Fruit fly (Drosophila melanogaster) whole organism, embryonic: ENCODE data around the gene Hsp70Aa.

Experiments
- Abd-B ChIP-seq: fragments of 200-800 bp; sonication (Bioruptor generic); optimal IDR thresholded peaks from 2 replicates; lab custom pipeline; 2018; ENCODE audit warnings: missing biosample characterization, mild to moderate bottlenecking, missing genetic modification characterization, moderate library complexity
- Aef1 ChIP-seq: fragments of 200-800 bp; sonication (Bioruptor generic); IDR thresholded peaks from 3 replicates; pipeline ENCODE4 v1.3.6; 2022; ENCODE audit warnings: missing biosample characterization, missing genetic modification characterization
- Atf3 ChIP-seq: fragments of 200-800 bp; sonication (Bioruptor generic); optimal IDR thresholded peaks from 3 replicates; lab custom pipeline; 2016; ENCODE audit warnings: missing biosample characterization, missing genetic modification characterization
- Blimp-1 ChIP-seq: fragments of 200-800 bp; sonication (Bioruptor generic); optimal IDR thresholded peaks from 3 replicates; lab custom pipeline; 2018; ENCODE audit warnings: missing biosample characterization, missing genetic modification characterization, mild to moderate bottlenecking, moderate library complexity, missing genetic modification reagents
- CG10147 ChIP-seq: fragments of 200-800 bp; sonication (Bioruptor generic); optimal IDR thresholded peaks from 2 replicates; lab custom pipeline; 2019; ENCODE audit warnings: missing biosample characterization, mild to moderate bottlenecking, missing genetic modification characterization, moderate library complexity
- CG11247 ChIP-seq: fragments of 200-800 bp; sonication (Bioruptor generic); IDR thresholded peaks from 2 replicates; pipeline ENCODE4 v1.3.6; 2022; ENCODE audit warnings: missing biosample characterization, missing genetic modification characterization
- CG12219 ChIP-seq: fragments of 200-800 bp; sonication (Bioruptor generic); optimal IDR thresholded peaks from 3 replicates; lab custom pipeline; 2018; ENCODE audit warnings: missing biosample characterization, mild to moderate bottlenecking, missing genetic modification characterization
- CG12769 ChIP-seq: fragments of 200-800 bp; sonication (Bioruptor generic); optimal IDR thresholded peaks from 2 replicates; lab custom pipeline; 2019; ENCODE audit warnings: missing biosample characterization, mild to moderate bottlenecking, missing genetic modification characterization, moderate library complexity
- CG13287 ChIP-seq: fragments of 200-800 bp; sonication (Bioruptor generic); IDR thresholded peaks from 2 replicates; pipeline ENCODE4 v1.3.6; 2022; ENCODE audit warnings: missing biosample characterization, missing genetic modification characterization; ENCODE audit not compliant: partially characterized antibody
- CG13424 ChIP-seq: fragments of 200-800 bp; sonication (Bioruptor generic); optimal IDR thresholded peaks from 2 replicates; lab custom pipeline; 2019; ENCODE audit warnings: missing biosample characterization, mild to moderate bottlenecking, missing genetic modification characterization, moderate library complexity
- CG1529 ChIP-seq: fragments of 200-800 bp; sonication (Bioruptor generic); optimal IDR thresholded peaks from 3 replicates; lab custom pipeline; 2018; ENCODE audit warnings: missing biosample characterization, missing genetic modification characterization
- CG1647 ChIP-seq: fragments of 200-800 bp; sonication (Bioruptor generic); optimal IDR thresholded peaks from 3 replicates; lab custom pipeline; 2016; ENCODE audit warnings: missing biosample characterization, missing genetic modification characterization
- CG17359 ChIP-seq: fragments of 200-800 bp; sonication (Bioruptor generic); optimal IDR thresholded peaks from 3 replicates; lab custom pipeline; 2018; ENCODE audit warnings: missing biosample characterization, mild to moderate bottlenecking, missing genetic modification characterization, moderate library complexity
- CG1792 ChIP-seq: fragments of 200-800 bp; sonication (Bioruptor generic); optimal IDR thresholded peaks from 2 replicates; lab custom pipeline; 2016; ENCODE audit warnings: missing biosample characterization, missing genetic modification characterization
- CG2712 ChIP-seq: fragments of 200-800 bp; optimal IDR thresholded peaks from 3 replicates; lab custom pipeline; 2019; ENCODE audit warnings: missing biosample characterization, mild to moderate bottlenecking, missing genetic modification characterization, moderate library complexity
- CG2889 ChIP-seq: fragments of 200-800 bp; sonication (Bioruptor generic); IDR thresholded peaks from 3 replicates; pipeline ENCODE4 v1.3.6; 2022; ENCODE audit warnings: missing biosample characterization, missing genetic modification characterization
- CG3163 ChIP-seq: fragments of 200-800 bp; sonication (Bioruptor generic); optimal IDR thresholded peaks from 3 replicates; lab custom pipeline; 2016; ENCODE audit warnings: missing biosample characterization, missing genetic modification characterization
- CG32772 ChIP-seq: fragments of 200-800 bp; sonication (Bioruptor generic); IDR thresholded peaks from 2 replicates; pipeline ENCODE4 v1.3.6; 2022; ENCODE audit warnings: missing biosample characterization, missing genetic modification characterization
- CG34422 ChIP-seq: fragments of 200-800 bp; sonication (Bioruptor generic); IDR thresholded peaks from 3 replicates; pipeline ENCODE4 v1.3.6; 2022; ENCODE audit warnings: missing biosample characterization, missing genetic modification characterization
- CG5953 ChIP-seq: fragments of 200-800 bp; sonication (Bioruptor generic); IDR thresholded peaks from 2 replicates; pipeline ENCODE4 v1.3.6; 2022; ENCODE audit warnings: missing biosample characterization, missing genetic modification characterization
- CG6175 ChIP-seq: fragments of 200-800 bp; sonication (Bioruptor generic); IDR thresholded peaks from 3 replicates; pipeline ENCODE4 v1.3.6; 2022; ENCODE audit warnings: missing biosample characterization, missing genetic modification characterization
- CG6813 ChIP-seq: fragments of 200-800 bp; sonication (Bioruptor generic); optimal IDR thresholded peaks from 2 replicates; lab custom pipeline; 2017; ENCODE audit warnings: missing biosample characterization, missing genetic modification characterization, mild to moderate bottlenecking, moderate library complexity, missing genetic modification reagents
- CG8478 ChIP-seq: fragments of >200 bp; optimal IDR thresholded peaks from 2 replicates; lab custom pipeline; 2018
- Dfd ChIP-seq, 2 experiments: fragments of >200 bp; optimal IDR thresholded peaks; 2 replicates each; lab custom pipeline; 2017; ENCODE audit warnings: missing biosample characterization in 2 of 2, missing genetic modification characterization in 2 of 2
- Hmx ChIP-seq: fragments of 200-800 bp; sonication (Bioruptor generic); optimal IDR thresholded peaks from 2 replicates; lab custom pipeline; 2016; ENCODE audit warnings: missing biosample characterization, missing genetic modification characterization
- Med ChIP-seq: fragments of 200-800 bp; sonication (Bioruptor generic); peaks from one replicate; lab custom pipeline; 2016; ENCODE audit warnings: missing biosample characterization, missing genetic modification characterization, mild to moderate bottlenecking, inconsistent platforms, moderate library complexity
- Myb ChIP-seq: fragments of 200-800 bp; sonication (Bioruptor generic); optimal IDR thresholded peaks from 2 replicates; lab custom pipeline; 2016; ENCODE audit warnings: missing biosample characterization, missing genetic modification characterization
- Oaz ChIP-seq: fragments of 200-800 bp; sonication (Bioruptor generic); IDR thresholded peaks from 2 replicates; pipeline ENCODE4 v1.3.6; 2022; ENCODE audit warnings: missing biosample characterization, missing genetic modification characterization
- Optix ChIP-seq: fragments of 200-800 bp; sonication (Bioruptor generic); IDR thresholded peaks from 3 replicates; pipeline ENCODE4 v1.3.6; 2022; ENCODE audit warnings: missing biosample characterization, missing genetic modification characterization
- bigmax ChIP-seq: fragments of 200-800 bp; sonication (Bioruptor generic); optimal IDR thresholded peaks from 2 replicates; lab custom pipeline; 2018; ENCODE audit warnings: missing biosample characterization, mild to moderate bottlenecking, missing genetic modification characterization
- dmrt99B ChIP-seq: fragments of 200-800 bp; sonication (Bioruptor generic); optimal IDR thresholded peaks from 2 replicates; lab custom pipeline; 2018; ENCODE audit warnings: missing biosample characterization, mild to moderate bottlenecking, missing genetic modification characterization, moderate library complexity
- dpn ChIP-seq, 2 experiments: fragments of 200-800 bp; sonication (Bioruptor generic); optimal IDR thresholded peaks; 3 replicates each; lab custom pipeline; 2016; ENCODE audit warnings: missing biosample characterization in 2 of 2, missing genetic modification characterization in 2 of 2
- exex ChIP-seq: fragments of 200-800 bp; sonication (Bioruptor generic); optimal IDR thresholded peaks from 4 replicates; lab custom pipeline; 2018; ENCODE audit warnings: missing biosample characterization, mild to moderate bottlenecking, missing genetic modification characterization, moderate library complexity
- grn ChIP-seq: fragments of 200-800 bp; sonication (Bioruptor generic); optimal IDR thresholded peaks from 3 replicates; lab custom pipeline; 2017; ENCODE audit warnings: missing biosample characterization, missing genetic modification characterization
- hbn ChIP-seq: fragments of 200-800 bp; sonication (Bioruptor generic); IDR thresholded peaks from 2 replicates; pipeline ENCODE4 v1.3.6; 2022; ENCODE audit warnings: missing biosample characterization, missing genetic modification characterization; ENCODE audit not compliant: partially characterized antibody
- hkb ChIP-seq, 2 experiments: fragments of 200-800 bp in 1 of 2; fragments of >200 bp in 1 of 2; sonication (Bioruptor generic) in 1 of 2; IDR thresholded peaks in 1 of 2; optimal IDR thresholded peaks in 1 of 2; 2 replicates each; pipeline versions ENCODE4 v1.3.6 to Lab custom; 2017 to 2022; ENCODE audit warnings: missing biosample characterization in 1 of 2, missing genetic modification characterization in 1 of 2
- nau ChIP-seq: fragments of 200-800 bp; sonication (Bioruptor generic); optimal IDR thresholded peaks from 3 replicates; lab custom pipeline; 2017; ENCODE audit warnings: missing biosample characterization, mild to moderate bottlenecking, missing genetic modification characterization, missing genetic modification reagents
- odd ChIP-seq: fragments of 200-800 bp; sonication (Bioruptor generic); optimal IDR thresholded peaks from 2 replicates; lab custom pipeline; 2017; ENCODE audit warnings: missing biosample characterization, mild to moderate bottlenecking, missing genetic modification characterization
- rib ChIP-seq: fragments of 200-800 bp; sonication (Bioruptor generic); IDR thresholded peaks from 2 replicates; pipeline ENCODE4 v1.3.6; 2022; ENCODE audit warnings: missing biosample characterization, missing genetic modification characterization
- slbo ChIP-seq: fragments of 200-800 bp; sonication (Bioruptor generic); IDR thresholded peaks from 2 replicates; pipeline ENCODE4 v1.3.6; 2022; ENCODE audit warnings: missing biosample characterization, missing genetic modification characterization
- sna ChIP-seq: fragments of 200-800 bp; sonication (Bioruptor generic); IDR thresholded peaks from 2 replicates; pipeline ENCODE4 v1.3.6; 2022; ENCODE audit warnings: missing biosample characterization, missing genetic modification characterization; ENCODE audit not compliant: partially characterized antibody
- sqz ChIP-seq: fragments of 200-800 bp; sonication (Bioruptor generic); optimal IDR thresholded peaks from 3 replicates; lab custom pipeline; 2018; ENCODE audit warnings: missing biosample characterization, mild to moderate bottlenecking, missing genetic modification characterization
- stwl ChIP-seq: fragments of 200-800 bp; sonication (Bioruptor generic); optimal IDR thresholded peaks from 3 replicates; lab custom pipeline; 2018; ENCODE audit warnings: missing biosample characterization, mild to moderate bottlenecking, missing genetic modification characterization, moderate library complexity
- toy ChIP-seq: fragments of 200-800 bp; sonication (Bioruptor generic); IDR thresholded peaks from 2 replicates; pipeline ENCODE4 v1.3.6; 2022; ENCODE audit warnings: missing biosample characterization, missing genetic modification characterization
- unpg ChIP-seq: fragments of 200-800 bp; sonication (Bioruptor generic); optimal IDR thresholded peaks from 3 replicates; lab custom pipeline; 2018; ENCODE audit warnings: missing biosample characterization, mild to moderate bottlenecking, missing genetic modification characterization, moderate library complexity
- usp ChIP-seq: fragments of >200 bp; optimal IDR thresholded peaks from 2 replicates; lab custom pipeline; 2017; ENCODE audit warnings: missing biosample characterization, missing genetic modification characterization
- wdn ChIP-seq: fragments of 200-800 bp; sonication (Bioruptor generic); IDR thresholded peaks from 2 replicates; pipeline ENCODE4 v1.3.6; 2022; ENCODE audit warnings: missing biosample characterization, missing genetic modification characterization
- zen ChIP-seq: fragments of 200-800 bp; sonication (Bioruptor generic); optimal IDR thresholded peaks from 3 replicates; lab custom pipeline; 2018; ENCODE audit warnings: missing biosample characterization, mild to moderate bottlenecking, missing genetic modification characterization, moderate library complexity
- zfh1 ChIP-seq: fragments of 200-800 bp; sonication (Bioruptor generic); IDR thresholded peaks from 3 replicates; pipeline ENCODE4 v1.3.6; 2022; ENCODE audit warnings: missing biosample characterization, missing genetic modification characterization
- zfh2 ChIP-seq: fragments of 200-800 bp; sonication (Bioruptor generic); optimal IDR thresholded peaks from 2 replicates; lab custom pipeline; 2016; ENCODE audit warnings: missing biosample characterization, missing genetic modification characterization

Hsp70Aa gene

dm6 chr3R:11962739-11963214, 6.4 kb upstream of the Hsp70Aa start, which contains the start of the genes CG3281 and aurA (continued):
- TF ChIP-seq Med (GFP tag; lab: Kevin White, UChicago) (peak; percentile 94), CG6813 (no peak), usp (GFP tag; lab: Kevin White, UChicago) (no peak), CG12219 (GFP tag; lab: Kevin White, UChicago) (no peak), sqz (peak; percentile 73), Optix (GFP tag; lab: Robert Waterston, UW) (no peak), CG32772 (GFP tag; lab: Robert Waterston, UW) (0 out of 2 replicates have a peak, but pooled peaks have one; percentile 31), Dfd (GFP tag; optimal IDR thresholded peaks at IDR 0.05; lab: Kevin White, UChicago) (no peak), zfh2 (GFP tag; lab: Kevin White, UChicago) (peak; percentile 85), CG13287 (GFP tag; lab: Robert Waterston, UW) (peak; percentile 97), CG6175 (no peak), odd (GFP tag; lab: Kevin White, UChicago) (no peak), Abd-B (GFP tag; lab: Kevin White, UChicago) (peak; percentile 87), CG1647 (GFP tag; lab: Kevin White, UChicago) (peak; percentile 68), CG13424 (peak; percentile 79), Aef1 (GFP tag; lab: Robert Waterston, UW) (peak; percentile 57), hbn (GFP tag; lab: Robert Waterston, UW) (peak; percentile 97), stwl (tag; lab: Kevin White, UChicago) (peak; percentile 92), CG8478 (lab: Kevin White, UChicago) (no peak), CG1792 (GFP tag; lab: Kevin White, UChicago) (peak; percentile 66), Blimp-1 (GFP tag; lab: Kevin White, UChicago) (no peak), CG17359 (tag; lab: Kevin White, UChicago) (peak; percentile 60), unpg (peak; percentile 62), sna (peak; percentile 99), nau (GFP tag; lab: Kevin White, UChicago) (no peak), dmrt99B (tag; lab: Kevin White, UChicago) (no peak), grn (GFP tag; lab: Kevin White, UChicago) (peak; percentile 92), CG11247 (peak; percentile 55), CG1529 (GFP tag; lab: Kevin White, UChicago) (no peak), toy (GFP tag; lab: Robert Waterston, UW) (no peak), exex (tag; lab: Kevin White, UChicago) (no peak), CG3163 (GFP tag; lab: Kevin White, UChicago) (peak; percentile 48), CG10147 (GFP tag; lab: Kevin White, UChicago) (peak; percentile 71), CG2712 (peak; percentile 85), Myb (GFP tag; lab: Kevin White, UChicago) (peak; percentile 89), CG34422 (GFP tag; lab: Robert Waterston, UW) (no peak; the same call in 1 of the 3 replicates), CG2889 (GFP tag; lab: Robert Waterston, UW) (no peak), slbo (GFP tag; lab: Robert Waterston, UW) (peak; percentile 77; the same call in 1 of the 2 replicates), Hmx (peak; percentile 68), CG5953 (GFP tag; lab: Robert Waterston, UW) (no peak), zen (peak; percentile 75), CG12769 (no peak), Oaz (GFP tag; lab: Robert Waterston, UW) (no peak), dpn (GFP tag; optimal IDR thresholded peaks at IDR 0.05; lab: Kevin White, UChicago) (peak; percentile 72 to 83), rib (GFP tag; lab: Robert Waterston, UW) (no peak), zfh1 (no peak), hkb (optimal IDR thresholded peaks at IDR 0.05; lab: Kevin White, UChicago) (no peak), hkb (GFP tag; IDR thresholded peaks at IDR 0.05; lab: Robert Waterston, UW) (0 out of 2 replicates have a peak, but pooled peaks have one; percentile 40), bigmax (GFP tag; lab: Kevin White, UChicago) (no peak), Atf3 (peak; percentile 49), wdn (GFP tag; lab: Robert Waterston, UW) (0 out of 2 replicates have a peak, but pooled peaks have one; percentile 46)
